Worm (Caenorhabditis elegans): ENCODE data around the gene wht-4.

Gene wht-4

DNA sequence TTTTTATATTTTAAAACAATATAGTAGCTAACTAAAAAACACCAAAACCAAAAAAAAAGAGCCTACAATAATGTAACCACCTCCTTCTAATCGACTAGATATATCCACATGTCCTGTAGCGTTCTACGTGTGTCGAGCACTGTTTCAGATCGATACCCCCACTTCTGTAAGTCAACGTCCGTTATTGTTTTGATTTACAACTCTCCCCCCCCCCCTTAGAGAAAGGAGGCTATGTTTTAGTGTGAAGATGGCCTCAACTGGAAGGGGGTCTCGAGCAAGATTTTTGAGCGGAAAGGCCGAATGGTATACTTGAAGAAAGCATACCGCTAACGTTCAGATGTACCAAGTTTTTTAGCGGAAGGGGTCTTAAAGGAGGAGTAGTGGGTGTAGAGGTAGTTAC lies 1.0 kb upstream of the wht-4 start, which contains the start of gene F02E11.4:
F02E11.4 (minus strand) TSS at position 101 of the 400 bp plus-strand sequence.
- no peak for TF ChIP-seq vab-7 (GFP tag; IDR thresholded peaks at IDR 0.05)
- TF ChIP-seq hlh-11 (tag; optimal IDR thresholded peaks at IDR 0.05): no peak
- TF ChIP-seq gei-8 (GFP tag; optimal IDR thresholded peaks at IDR 0.05): no peak
- TF ChIP-seq Y75B8A.6 (GFP tag; IDR thresholded peaks at IDR 0.05): no peak
- no peak for TF ChIP-seq snpc-4 (tag; optimal IDR thresholded peaks at IDR 0.05)
- no peak for TF ChIP-seq zfp-2 (tag; optimal IDR thresholded peaks at IDR 0.05)
- TF ChIP-seq nhr-25 (tag; optimal IDR thresholded peaks at IDR 0.05; ENCODE audit: borderline replicate concordance, insufficient read depth): no peak
- no peak for TF ChIP-seq lin-13 (GFP tag; optimal IDR thresholded peaks at IDR 0.05)
- TF ChIP-seq aha-1 (tag): peak; percentile 59
- no peak for TF ChIP-seq unc-39 (tag; optimal IDR thresholded peaks at IDR 0.05)
- no peak for TF ChIP-seq F10B5.3 (tag; optimal IDR thresholded peaks at IDR 0.05)
- TF ChIP-seq lin-15B (tag; optimal IDR thresholded peaks at IDR 0.05): no peak
- peak in 1 of 2 experiments; percentile 6 for TF ChIP-seq unc-62 (GFP tag; optimal IDR thresholded peaks at IDR 0.05 in 1 of 2)
- no peak for TF ChIP-seq unc-62 (tag; optimal IDR thresholded peaks at IDR 0.05)
- TF ChIP-seq spr-3 (GFP tag; optimal IDR thresholded peaks at IDR 0.05): no peak
- TF ChIP-seq arid-1 (GFP tag; conservative IDR thresholded peaks at IDR 0.05): 0 out of 2 replicates have a peak, but pooled peaks have one; percentile 34
- TF ChIP-seq dve-1 (tag; optimal IDR thresholded peaks at IDR 0.05; ENCODE audit: insufficient read depth): no peak
- TF ChIP-seq nhr-28 (tag; optimal IDR thresholded peaks at IDR 0.05): no peak
- no peak for TF ChIP-seq snpc-1.2 (GFP tag; IDR thresholded peaks at IDR 0.05)
- no peak for TF ChIP-seq nhr-237 (tag; optimal IDR thresholded peaks at IDR 0.05)
- no peak for TF ChIP-seq nhr-111 (GFP tag; optimal IDR thresholded peaks at IDR 0.05)
- TF ChIP-seq madf-5 (GFP tag; IDR thresholded peaks at IDR 0.05): no peak

DNA sequence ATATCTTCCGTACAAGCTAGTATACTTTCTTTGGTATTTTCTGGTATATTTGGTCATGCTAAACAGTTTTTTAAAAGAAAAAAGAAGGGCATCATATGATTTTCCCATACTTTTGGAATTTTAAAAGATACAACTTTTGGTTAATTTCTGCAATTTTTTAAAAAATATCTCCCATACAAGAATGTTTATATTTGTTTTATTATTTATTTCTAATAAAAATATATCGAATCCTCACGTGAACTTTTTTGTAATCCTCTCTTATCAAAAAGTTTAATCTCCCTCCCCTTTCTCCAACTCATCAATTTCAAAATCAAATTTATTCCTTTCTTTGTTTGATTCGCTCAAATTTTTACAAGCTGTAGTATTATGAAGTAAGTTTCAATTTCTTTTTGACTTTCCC lies 3.6 kb downstream of the wht-4 start, which contains the start of gene nep-13:
nep-13 (plus strand) TSS at position 301 of the 400 bp plus-strand sequence.
- TF ChIP-seq madf-5 (GFP tag; IDR thresholded peaks at IDR 0.05) (no peak), tag-97 (GFP tag; IDR thresholded peaks at IDR 0.05) (no peak), spr-3 (GFP tag; optimal IDR thresholded peaks at IDR 0.05) (no peak), Y105C5A.15 (GFP tag; IDR thresholded peaks at IDR 0.05) (no peak), madf-9 (GFP tag; conservative IDR thresholded peaks at IDR 0.05) (no peak), lin-1 (GFP tag; IDR thresholded peaks at IDR 0.05) (no peak), fkh-10 (GFP tag; optimal IDR thresholded peaks at IDR 0.05) (no peak), ceh-20 (GFP tag; IDR thresholded peaks at IDR 0.05) (no peak), aly-2 (tag; optimal IDR thresholded peaks at IDR 0.05) (no peak), zfp-3 (GFP tag; conservative IDR thresholded peaks at IDR 0.05) (no peak), snpc-1.2 (GFP tag; IDR thresholded peaks at IDR 0.05) (no peak), lin-38 (GFP tag; IDR thresholded peaks at IDR 0.05) (no peak), duxl-1 (tag; optimal IDR thresholded peaks at IDR 0.05; ENCODE audit: poor library complexity) (no peak), nhr-11 (tag; optimal IDR thresholded peaks at IDR 0.05) (no peak), F37D6.2 (tag; optimal IDR thresholded peaks at IDR 0.05) (no peak), unc-39 (tag; optimal IDR thresholded peaks at IDR 0.05) (no peak), hif-1 (tag; optimal IDR thresholded peaks at IDR 0.05) (no peak), ceh-62 (tag; optimal IDR thresholded peaks at IDR 0.05) (no peak)

DNA sequence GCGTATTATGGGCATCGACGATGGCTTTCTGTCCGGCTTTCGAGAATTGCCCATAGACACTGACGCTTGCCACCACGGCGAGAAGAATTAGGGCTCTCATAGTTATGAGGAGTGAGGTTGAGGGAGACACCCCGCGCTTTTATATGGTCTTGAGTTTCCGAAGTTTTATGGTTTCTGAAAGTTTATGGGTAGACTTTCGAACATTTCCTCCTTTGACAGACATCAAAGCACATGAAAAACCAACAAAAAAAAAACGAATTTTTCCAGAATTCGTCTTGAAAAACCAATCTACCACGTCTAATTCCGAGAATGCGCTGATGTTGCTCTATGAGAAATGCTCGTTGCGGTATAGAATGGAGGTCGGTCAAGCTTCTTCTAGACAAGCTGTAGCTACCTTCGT lies 5.8 kb downstream of the wht-4 start, which contains the start of gene scl-15:
scl-15 (minus strand) TSS at position 101 of the 400 bp plus-strand sequence.
- TF ChIP-seq cey-2 (tag; optimal IDR thresholded peaks at IDR 0.05; ENCODE audit: borderline replicate concordance, insufficient read depth) (no peak), sdz-12 (GFP tag; optimal IDR thresholded peaks at IDR 0.05) (no peak), dpl-1 (GFP tag; optimal IDR thresholded peaks at IDR 0.05) (no peak), ztf-7 (tag; optimal IDR thresholded peaks at IDR 0.05) (no peak), nhr-42 (GFP tag; IDR thresholded peaks at IDR 0.05) (no peak), lin-29 (GFP tag; IDR thresholded peaks at IDR 0.05) (no peak), F37D6.2 (tag; optimal IDR thresholded peaks at IDR 0.05) (no peak), Y48G9A.11 (GFP tag; IDR thresholded peaks at IDR 0.05) (no peak), snpc-4 (tag; optimal IDR thresholded peaks at IDR 0.05) (no peak), ctbp-1 (GFP tag; IDR thresholded peaks at IDR 0.05) (no peak), nhr-76 (tag; optimal IDR thresholded peaks at IDR 0.05) (no peak), hmg-1.1 (GFP tag; IDR thresholded peaks at IDR 0.05) (no peak), nhr-237 (tag; optimal IDR thresholded peaks at IDR 0.05) (no peak), Y5F2A.4 (GFP tag; optimal IDR thresholded peaks at IDR 0.05) (no peak), mep-1 (tag; optimal IDR thresholded peaks at IDR 0.05) (no peak), nhr-111 (GFP tag; optimal IDR thresholded peaks at IDR 0.05) (no peak), F44E2.7 (GFP tag; IDR thresholded peaks at IDR 0.05) (no peak), mdl-1 (tag; optimal IDR thresholded peaks at IDR 0.05) (no peak)

Measured in whole organism, L4 larva.